Fruit fly (Drosophila melanogaster): ENCODE results near the gene CG14610.

DNA sequence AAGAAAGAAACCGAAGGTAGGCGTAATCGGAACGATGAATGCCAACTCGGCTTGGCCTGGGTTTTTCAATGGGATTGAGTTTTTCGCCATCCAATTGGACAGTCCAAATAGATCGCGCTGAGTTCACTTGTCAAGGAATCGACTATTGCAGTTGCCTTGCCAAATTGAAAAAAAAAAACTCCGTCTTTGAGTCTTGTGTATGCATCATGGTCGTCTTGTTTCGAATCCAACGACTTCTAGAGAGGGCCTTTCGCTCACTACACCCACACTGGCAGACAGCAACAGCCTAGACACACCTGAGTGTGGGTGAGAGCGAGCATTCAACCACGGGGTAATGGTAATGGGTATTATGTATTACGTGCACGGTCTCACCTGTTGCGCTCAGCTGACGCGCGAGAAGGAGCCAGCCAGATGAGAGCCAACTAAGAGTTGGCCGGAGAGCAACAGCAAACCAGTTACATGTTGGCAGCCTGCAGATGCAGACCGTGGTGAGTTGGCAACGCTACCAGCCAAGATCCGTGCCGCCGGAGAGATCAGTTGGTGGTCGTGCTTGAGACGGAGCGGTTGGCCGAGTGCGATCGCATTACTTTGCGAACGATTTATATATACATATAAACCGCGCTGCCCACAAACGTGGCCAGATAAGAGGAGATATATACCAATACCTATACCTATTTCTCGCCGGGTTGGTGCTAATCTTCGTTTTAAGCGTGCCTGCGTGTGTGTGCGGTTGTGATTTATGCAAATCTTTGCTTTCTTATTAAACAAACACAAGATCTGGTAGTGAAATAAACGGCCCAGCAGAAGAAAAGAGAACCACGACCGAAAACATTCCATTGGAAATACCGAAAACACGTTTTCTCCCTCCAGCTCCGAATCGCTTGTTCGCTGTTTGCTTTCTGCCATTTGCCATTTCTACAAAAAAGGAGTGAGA lies 18.5 kb upstream of the CG14610 start, which contains the start of gene sas:
- no peak for TF ChIP-seq CTCF (optimal IDR thresholded peaks at IDR 0.05)
- no peak for TF ChIP-seq CG8478 (optimal IDR thresholded peaks at IDR 0.05)
